Worm (Caenorhabditis elegans) whole organism, L2 larva: ENCODE results near the gene sfxn-1.1.

Experiments used
- elt-3 ChIP-seq: sonication (generic microtip); optimal IDR thresholded peaks from 2 replicates; lab custom pipeline; 2017; ENCODE audit warnings: missing biosample characterization, missing genetic modification characterization
- fos-1 ChIP-seq: fragments of 150-350 bp; optimal IDR thresholded peaks from 2 replicates; lab custom pipeline; 2014; ENCODE audit warnings: missing biosample characterization, missing genetic modification characterization
- gmeb-1 ChIP-seq: fragments of 150-350 bp; optimal IDR thresholded peaks from 2 replicates; lab custom pipeline; 2014; ENCODE audit warnings: missing biosample characterization, missing genetic modification characterization
- lin-13 ChIP-seq: fragments of 150-350 bp; optimal IDR thresholded peaks from 2 replicates; lab custom pipeline; 2014; ENCODE audit warnings: missing biosample characterization, missing genetic modification reagents, missing genetic modification characterization
- lin-39 ChIP-seq: fragments of 150-350 bp; optimal IDR thresholded peaks from 2 replicates; lab custom pipeline; 2014; ENCODE audit warnings: missing biosample characterization, missing genetic modification reagents, missing genetic modification characterization
- lsy-2 ChIP-seq, 2 experiments: fragments of 150-350 bp in 1 of 2; sonication (generic microtip) in 1 of 2; optimal IDR thresholded peaks; 2 replicates each; lab custom pipeline; 2014 to 2017; ENCODE audit warnings: missing biosample characterization in 2 of 2, missing genetic modification characterization in 2 of 2
- nhr-11 ChIP-seq: fragments of 150-350 bp; optimal IDR thresholded peaks from 2 replicates; lab custom pipeline; 2014; ENCODE audit warnings: missing biosample characterization, missing genetic modification characterization
- nhr-12 ChIP-seq: fragments of 150-350 bp; optimal IDR thresholded peaks from 2 replicates; lab custom pipeline; 2014; ENCODE audit warnings: missing biosample characterization, missing genetic modification characterization
- nhr-23 ChIP-seq: fragments of 150-350 bp; optimal IDR thresholded peaks from 2 replicates; lab custom pipeline; 2014; ENCODE audit warnings: missing biosample characterization, missing genetic modification reagents, missing genetic modification characterization
- peb-1 ChIP-seq: fragments of 150-350 bp; optimal IDR thresholded peaks from 2 replicates; lab custom pipeline; 2014; ENCODE audit warnings: missing biosample characterization, missing genetic modification characterization
- sem-4 ChIP-seq: fragments of 150-350 bp; optimal IDR thresholded peaks from 2 replicates; lab custom pipeline; 2014; ENCODE audit warnings: missing biosample characterization, missing genetic modification reagents, missing genetic modification characterization
- skn-1 ChIP-seq: sonication (generic microtip); optimal IDR thresholded peaks from 2 replicates; lab custom pipeline; 2017; ENCODE audit warnings: missing biosample characterization, missing genetic modification characterization
- unc-39 ChIP-seq: fragments of 150-350 bp; optimal IDR thresholded peaks from 2 replicates; lab custom pipeline; 2014; ENCODE audit warnings: missing biosample characterization, missing genetic modification characterization

- TF ChIP-seq nhr-23 (no peak), nhr-12 (tag; lab: Kevin White, UChicago) (no peak), elt-3 (tag; lab: Kevin White, UChicago) (no peak), lin-39 (tag; lab: Kevin White, UChicago) (no peak), nhr-11 (tag; lab: Kevin White, UChicago) (no peak), lsy-2 (tag; optimal IDR thresholded peaks at IDR 0.05; lab: Kevin White, UChicago) (no peak), unc-39 (tag; lab: Kevin White, UChicago) (no peak), lin-13 (GFP tag; lab: Kevin White, UChicago) (no peak), gmeb-1 (tag; lab: Kevin White, UChicago) (peak; percentile 23), sem-4 (tag; lab: Kevin White, UChicago) (no peak), skn-1 (tag; lab: Kevin White, UChicago) (no peak), peb-1 (no peak), fos-1 (tag; lab: Kevin White, UChicago) (peak; percentile 38)
These were observed 20.1 kb downstream of the sfxn-1.1 start for ce11 chrII:9498589-9498988.
